Worm (Caenorhabditis elegans) whole organism, L4/young adult: ENCODE measurements around the gene vps-36.

Experiments
- W03F9.2 ChIP-seq: fragments of 150-350 bp; optimal IDR thresholded peaks from 2 replicates; lab custom pipeline; 2014; ENCODE audit warnings: missing biosample characterization, missing genetic modification characterization
- dao-5 ChIP-seq: sonication (generic microtip); optimal IDR thresholded peaks from 2 replicates; lab custom pipeline; 2016; ENCODE audit warnings: missing genotype, missing genetic modification characterization, moderate library complexity, missing compliant biosample characterization
- him-1 ChIP-seq: sonication (generic microtip); optimal IDR thresholded peaks from 2 replicates; lab custom pipeline; 2016; ENCODE audit warnings: missing genotype, missing genetic modification reagents, missing genetic modification characterization, missing compliant biosample characterization

vps-36 gene

ce11 chrV:10915922-10916321, 44.5 kb downstream of the vps-36 start:
- TF ChIP-seq him-1 (no peak), W03F9.2 (no peak), dao-5 (tag; lab: Kevin White, UChicago) (no peak)

- TF ChIP-seq W03F9.2 (no peak), dao-5 (tag; lab: Kevin White, UChicago) (no peak), him-1 (no peak)
Observed at ce11 chrV:10909959-10910358, 50.5 kb downstream of the vps-36 start.

- TF ChIP-seq him-1 = no peak
- TF ChIP-seq dao-5 (tag; lab: Kevin White, UChicago) = no peak
- TF ChIP-seq W03F9.2 = no peak
Observed at ce11 chrV:10909071-10909470, 51.4 kb downstream of the vps-36 start, which contains the start of gene zzz-1. Gene zzz-1 (minus strand): TSS chrV:10909171.
